Worm (Caenorhabditis elegans) whole organism, late embryonic: ENCODE measurements around the gene K02D10.4.

Source experiments
- C38D4.7 ChIP-seq: fragments of 200-800 bp; sonication (Bioruptor generic); optimal IDR thresholded peaks from 2 replicates; lab custom pipeline; 2018; ENCODE audit warnings: mild to moderate bottlenecking, missing genetic modification characterization, moderate library complexity, missing compliant biosample characterization
- F13H6.1 ChIP-seq: sonication (generic microtip); optimal IDR thresholded peaks from 2 replicates; lab custom pipeline; 2016; ENCODE audit warnings: missing genetic modification characterization, missing compliant biosample characterization
- K02D7.2 ChIP-seq: sonication (generic microtip); optimal IDR thresholded peaks from 2 replicates; lab custom pipeline; 2017; ENCODE audit warnings: mild to moderate bottlenecking, missing genetic modification characterization, missing compliant biosample characterization
- K09A11.1 ChIP-seq: sonication (generic microtip); optimal IDR thresholded peaks from 2 replicates; lab custom pipeline; 2017; ENCODE audit warnings: antibody characterized with exemption, mild to moderate bottlenecking, missing genetic modification characterization, missing compliant biosample characterization; ENCODE audit not compliant: insufficient read depth
- T23F11.4 ChIP-seq: fragments of 200-800 bp; sonication (Bioruptor generic); optimal IDR thresholded peaks from 2 replicates; lab custom pipeline; 2018; ENCODE audit warnings: mild to moderate bottlenecking, missing genetic modification characterization, missing compliant biosample characterization
- Y22D7AL.16 ChIP-seq: sonication (generic microtip); optimal IDR thresholded peaks from 2 replicates; lab custom pipeline; 2016; ENCODE audit warnings: missing genetic modification characterization, missing compliant biosample characterization
- ahr-1 ChIP-seq: sonication (generic microtip); optimal IDR thresholded peaks from 2 replicates; lab custom pipeline; 2016; ENCODE audit warnings: missing genetic modification characterization, missing compliant biosample characterization
- ama-1 ChIP-seq: fragments of 150-350 bp; optimal IDR thresholded peaks from 2 replicates; lab custom pipeline; 2014
- ceh-14 ChIP-seq: sonication (generic microtip); optimal IDR thresholded peaks from 2 replicates; lab custom pipeline; 2016; ENCODE audit warnings: missing genotype, missing genetic modification characterization, missing compliant biosample characterization
- ceh-18 ChIP-seq: sonication (generic microtip); optimal IDR thresholded peaks from 2 replicates; lab custom pipeline; 2016; ENCODE audit warnings: missing genetic modification characterization, missing compliant biosample characterization
- ceh-19 ChIP-seq: fragments of 200-800 bp; sonication (Bioruptor generic); optimal IDR thresholded peaks from 2 replicates; lab custom pipeline; 2018; ENCODE audit warnings: mild to moderate bottlenecking, missing genetic modification characterization, missing compliant biosample characterization
- ceh-22 ChIP-seq: sonication (generic microtip); optimal IDR thresholded peaks from 2 replicates; lab custom pipeline; 2017; ENCODE audit warnings: missing biosample characterization, missing genetic modification characterization
- ceh-30 ChIP-seq: fragments of 150-350 bp; optimal IDR thresholded peaks from 2 replicates; lab custom pipeline; 2014; ENCODE audit warnings: missing biosample characterization, missing genetic modification characterization
- ceh-31 ChIP-seq: sonication (generic microtip); optimal IDR thresholded peaks from 2 replicates; lab custom pipeline; 2016; ENCODE audit warnings: missing genetic modification characterization, missing compliant biosample characterization
- ceh-34 ChIP-seq: sonication (generic microtip); optimal IDR thresholded peaks from 2 replicates; lab custom pipeline; 2016; ENCODE audit warnings: mild to moderate bottlenecking, missing genetic modification characterization, missing compliant biosample characterization
- che-1 ChIP-seq: sonication (generic microtip); optimal IDR thresholded peaks from 2 replicates; lab custom pipeline; 2016; ENCODE audit warnings: mild to moderate bottlenecking, missing genetic modification characterization, missing compliant biosample characterization
- dmd-4 ChIP-seq: sonication (generic microtip); optimal IDR thresholded peaks from 2 replicates; lab custom pipeline; 2016; ENCODE audit warnings: borderline replicate concordance, missing genetic modification characterization, missing compliant biosample characterization
- dve-1 ChIP-seq: sonication (generic microtip); optimal IDR thresholded peaks from 2 replicates; lab custom pipeline; 2017; ENCODE audit warnings: antibody characterized with exemption, mild to moderate bottlenecking, missing genetic modification characterization, missing compliant biosample characterization
- elt-2 ChIP-seq: sonication (generic microtip); optimal IDR thresholded peaks from 2 replicates; lab custom pipeline; 2016; ENCODE audit warnings: missing genetic modification reagents, missing genetic modification characterization, missing compliant biosample characterization
- elt-4 ChIP-seq: sonication (generic microtip); optimal IDR thresholded peaks from 2 replicates; lab custom pipeline; 2016; ENCODE audit warnings: missing genetic modification characterization, missing compliant biosample characterization
- eyg-1 ChIP-seq: sonication (generic microtip); optimal IDR thresholded peaks from 2 replicates; lab custom pipeline; 2016; ENCODE audit warnings: missing genotype, missing genetic modification characterization, missing compliant biosample characterization
- fax-1 ChIP-seq: sonication (generic microtip); optimal IDR thresholded peaks from 2 replicates; lab custom pipeline; 2016; ENCODE audit warnings: missing genotype, missing genetic modification characterization, missing compliant biosample characterization
- fkh-6 ChIP-seq: sonication (generic microtip); optimal IDR thresholded peaks from 2 replicates; lab custom pipeline; 2016; ENCODE audit warnings: missing genetic modification characterization, missing compliant biosample characterization
- hlh-13 ChIP-seq: fragments of 200-800 bp; sonication (Bioruptor generic); optimal IDR thresholded peaks from 2 replicates; lab custom pipeline; 2018; ENCODE audit warnings: mild to moderate bottlenecking, missing genetic modification characterization, missing compliant biosample characterization
- hlh-15 ChIP-seq: sonication (generic microtip); optimal IDR thresholded peaks from 2 replicates; lab custom pipeline; 2016; ENCODE audit warnings: missing genetic modification characterization, missing compliant biosample characterization
- hlh-30 ChIP-seq: sonication (generic microtip); optimal IDR thresholded peaks from 2 replicates; lab custom pipeline; 2017; ENCODE audit warnings: antibody characterized with exemption, missing genetic modification characterization, missing compliant biosample characterization; ENCODE audit not compliant: insufficient read depth
- lim-6 ChIP-seq: sonication (generic microtip); optimal IDR thresholded peaks from 2 replicates; lab custom pipeline; 2016; ENCODE audit warnings: missing genetic modification characterization, missing compliant biosample characterization
- nfya-1 ChIP-seq: sonication (generic microtip); optimal IDR thresholded peaks from 2 replicates; lab custom pipeline; 2017; ENCODE audit warnings: missing genetic modification characterization, mild to moderate bottlenecking, missing compliant biosample characterization, antibody characterized with exemption, moderate library complexity
- nhr-11 ChIP-seq: fragments of 150-350 bp; optimal IDR thresholded peaks from 2 replicates; lab custom pipeline; 2014; ENCODE audit warnings: missing biosample characterization, missing genetic modification characterization
- pax-1 ChIP-seq: fragments of 150-350 bp; optimal IDR thresholded peaks from 2 replicates; lab custom pipeline; 2014; ENCODE audit warnings: missing biosample characterization, missing genetic modification characterization
- pros-1 ChIP-seq: fragments of 150-350 bp; optimal IDR thresholded peaks from 2 replicates; lab custom pipeline; 2014; ENCODE audit warnings: missing biosample characterization, missing genetic modification reagents, missing genetic modification characterization
- ref-2 ChIP-seq: sonication (generic microtip); optimal IDR thresholded peaks from 2 replicates; lab custom pipeline; 2016; ENCODE audit warnings: missing genetic modification characterization, missing compliant biosample characterization
- rnt-1 ChIP-seq: sonication (generic microtip); optimal IDR thresholded peaks from 2 replicates; lab custom pipeline; 2016; ENCODE audit warnings: missing genetic modification characterization, missing compliant biosample characterization
- sdc-2 ChIP-seq: sonication (generic microtip); optimal IDR thresholded peaks from 2 replicates; lab custom pipeline; 2016; ENCODE audit warnings: missing genotype, missing genetic modification characterization, missing compliant biosample characterization
- sox-2 ChIP-seq: fragments of 200-800 bp; sonication (Bioruptor generic); IDR thresholded peaks from 2 replicates; pipeline ENCODE4 v1.3.6; 2022; ENCODE audit warnings: missing genetic modification reagents, missing genetic modification characterization, missing compliant biosample characterization
- tbx-2 ChIP-seq: sonication (generic microtip); optimal IDR thresholded peaks from 2 replicates; lab custom pipeline; 2016; ENCODE audit warnings: missing genetic modification characterization, missing compliant biosample characterization
- tbx-7 ChIP-seq: sonication (generic microtip); optimal IDR thresholded peaks from 2 replicates; lab custom pipeline; 2016; ENCODE audit warnings: missing genotype, missing genetic modification characterization, missing compliant biosample characterization
- unc-3 ChIP-seq, 2 experiments: fragments of 200-800 bp in 1 of 2; sonication (Bioruptor generic) in 1 of 2; sonication (generic microtip) in 1 of 2; conservative IDR thresholded peaks in 1 of 2; optimal IDR thresholded peaks in 1 of 2; 2 replicates each; pipeline versions ENCODE4 v1.3.6 to Lab custom; 2016 to 2022; ENCODE audit warnings: missing compliant biosample characterization in 2 of 2, missing genetic modification characterization in 2 of 2, missing genetic modification reagents in 1 of 2
- unc-55 ChIP-seq: sonication (generic microtip); optimal IDR thresholded peaks from 2 replicates; lab custom pipeline; 2017; ENCODE audit warnings: missing biosample characterization, missing genetic modification reagents, missing genetic modification characterization
- unc-86 ChIP-seq: sonication (generic microtip); optimal IDR thresholded peaks from 2 replicates; lab custom pipeline; 2016; ENCODE audit warnings: missing genetic modification characterization, missing compliant biosample characterization
- zip-5 ChIP-seq: sonication (generic microtip); optimal IDR thresholded peaks from 2 replicates; lab custom pipeline; 2016; ENCODE audit warnings: missing genetic modification characterization, missing compliant biosample characterization
- ztf-16 ChIP-seq: sonication (generic microtip); optimal IDR thresholded peaks from 2 replicates; lab custom pipeline; 2017; ENCODE audit warnings: missing genetic modification characterization, missing compliant biosample characterization

K02D10.4 gene

DNA sequence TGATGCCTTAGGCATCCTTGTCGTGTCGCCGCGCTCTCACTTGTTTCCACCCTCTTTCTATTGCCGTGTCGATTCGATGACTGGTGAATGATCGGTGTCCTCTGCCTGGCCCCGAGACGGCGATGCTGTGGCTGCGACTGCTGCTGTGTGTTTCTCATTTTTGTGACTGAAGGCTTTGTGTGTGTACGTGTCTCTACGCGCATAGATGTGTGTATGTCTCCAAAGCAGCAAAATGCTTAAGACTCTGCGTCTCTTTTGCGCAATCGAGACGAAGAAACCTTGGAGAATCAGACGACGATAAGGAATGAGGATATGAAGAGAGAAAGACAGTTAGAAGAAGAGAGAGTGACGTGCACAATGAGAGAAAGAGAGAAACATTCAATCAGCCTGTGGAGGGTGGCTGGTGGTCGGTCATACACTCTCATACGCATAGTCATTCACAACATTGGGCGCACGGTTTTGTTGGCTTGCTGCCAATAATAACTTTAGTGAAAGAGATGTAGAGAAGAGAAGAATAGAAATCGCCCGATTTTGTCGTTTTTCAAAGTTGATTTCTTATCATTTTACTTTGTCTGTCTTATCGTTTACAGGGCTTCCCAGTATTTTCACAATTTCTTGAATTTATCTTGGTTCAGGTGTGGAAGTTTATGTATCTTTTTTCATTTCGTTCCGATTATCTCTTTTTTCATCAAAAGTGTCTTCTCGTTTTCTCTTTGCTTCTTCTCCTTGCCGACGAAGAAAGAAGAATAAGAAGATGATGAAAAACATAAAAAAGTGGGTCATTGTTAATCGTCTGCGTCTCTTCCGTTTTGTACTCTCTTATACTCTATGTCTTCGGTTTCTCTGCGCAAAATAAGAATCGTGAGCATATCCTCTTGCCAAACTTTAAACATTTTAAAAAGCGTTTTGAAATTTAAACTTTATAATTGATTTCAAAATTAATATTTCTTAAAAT lies 22.3 kb upstream of the K02D10.4 start (continued):
- TF ChIP-seq T23F11.4 (GFP tag; lab: Kevin White, UChicago): no peak
- peak; percentile 98 for TF ChIP-seq dve-1 (tag; lab: Kevin White, UChicago)
- peak; percentile 96 for TF ChIP-seq F13H6.1
- TF ChIP-seq unc-86 (tag; lab: Kevin White, UChicago): peak; percentile 29
- TF ChIP-seq ceh-22 (tag; lab: Kevin White, UChicago): peak; percentile 32
- TF ChIP-seq eyg-1 (tag; lab: Kevin White, UChicago): peak; percentile 32
- TF ChIP-seq pax-1 (tag; lab: Kevin White, UChicago): peak; percentile 95
- peak; percentile 67 for TF ChIP-seq sdc-2 (tag; lab: Kevin White, UChicago)
- TF ChIP-seq hlh-13 (GFP tag; lab: Kevin White, UChicago): no peak
- TF ChIP-seq ama-1 (lab: Kevin White, UChicago): peak; percentile 91
- TF ChIP-seq ceh-30 (tag; lab: Kevin White, UChicago): peak; percentile 93
- peak; percentile 98 for TF ChIP-seq nfya-1 (tag; lab: Kevin White, UChicago)
- no peak for TF ChIP-seq C38D4.7 (GFP tag; lab: Kevin White, UChicago)
- peak; percentile 92 for TF ChIP-seq ceh-34 (tag; lab: Kevin White, UChicago)
- TF ChIP-seq ceh-19 (GFP tag; lab: Kevin White, UChicago): no peak
- TF ChIP-seq ceh-18 (tag; lab: Kevin White, UChicago): peak; percentile 99
- TF ChIP-seq fax-1: peak; percentile 26
- peak; percentile 50 for TF ChIP-seq zip-5 (tag; lab: Kevin White, UChicago)
- no peak for TF ChIP-seq nhr-11 (tag; lab: Kevin White, UChicago)
- peak; percentile 93 for TF ChIP-seq ref-2 (tag; lab: Kevin White, UChicago)
- TF ChIP-seq K09A11.1: peak; percentile 81
- TF ChIP-seq dmd-4: peak; percentile 64
- peak; percentile 97 for TF ChIP-seq ceh-31 (tag; lab: Kevin White, UChicago)
- 0 out of 2 replicates have a peak, but pooled peaks have one; percentile 3 for TF ChIP-seq sox-2 (GFP tag; lab: Robert Waterston, UW)
- no peak for TF ChIP-seq hlh-15
- peak; percentile 96 for TF ChIP-seq tbx-2 (tag; lab: Kevin White, UChicago)
- no peak for TF ChIP-seq K02D7.2 (tag; lab: Kevin White, UChicago)
- peak; percentile 72 for TF ChIP-seq ceh-14 (tag; lab: Kevin White, UChicago)
- peak; percentile 100 for TF ChIP-seq pros-1 (tag; lab: Kevin White, UChicago)
- TF ChIP-seq ahr-1 (tag; lab: Kevin White, UChicago): no peak
- no peak for TF ChIP-seq fkh-6 (tag; lab: Kevin White, UChicago)
- TF ChIP-seq hlh-30: peak; percentile 93
- TF ChIP-seq ztf-16: peak; percentile 8
- TF ChIP-seq unc-55 (GFP tag; lab: Kevin White, UChicago): peak; percentile 99
- TF ChIP-seq elt-4 (tag; lab: Kevin White, UChicago): no peak
- peak; percentile 16 for TF ChIP-seq tbx-7 (tag; lab: Kevin White, UChicago)
- peak; percentile 45 for TF ChIP-seq che-1 (tag; lab: Kevin White, UChicago)
- TF ChIP-seq elt-2 (tag; lab: Kevin White, UChicago): peak; percentile 56
- no peak for TF ChIP-seq Y22D7AL.16
- TF ChIP-seq rnt-1 (tag; lab: Kevin White, UChicago): peak; percentile 95
- peak; percentile 68 for TF ChIP-seq lim-6 (tag; lab: Kevin White, UChicago)
- no peak for TF ChIP-seq unc-3 (GFP tag; conservative IDR thresholded peaks at IDR 0.05; lab: Robert Waterston, UW)
- TF ChIP-seq unc-3 (tag; optimal IDR thresholded peaks at IDR 0.05; lab: Kevin White, UChicago): no peak
